Fruit fly (Drosophila melanogaster): Measurements from ENCODE around the gene Decay.

Gene Decay

dm6 chr3R:16533749-16534304 is 33.0 kb upstream of the Decay start:
- TF ChIP-seq EcR (GFP tag; optimal IDR thresholded peaks at IDR 0.05) (peak; percentile 48), rn (GFP tag; IDR thresholded peaks at IDR 0.05) (no peak), CG13204 (GFP tag; optimal IDR thresholded peaks at IDR 0.05) (peak; percentile 14)

- no peak for TF ChIP-seq CG32121 (GFP tag; IDR thresholded peaks at IDR 0.05)
- TF ChIP-seq EcR (GFP tag; optimal IDR thresholded peaks at IDR 0.05), result no peak
- no peak for TF ChIP-seq Pif1A (GFP tag; optimal IDR thresholded peaks at IDR 0.05)
- no peak for TF ChIP-seq gl (tag; optimal IDR thresholded peaks at IDR 0.05)
- no peak for TF ChIP-seq CG10348 (GFP tag; IDR thresholded peaks at IDR 0.05)
- TF ChIP-seq fd96Ca (GFP tag; IDR thresholded peaks at IDR 0.05), result no peak
- no peak for TF ChIP-seq CG8301 (tag; optimal IDR thresholded peaks at IDR 0.05)
- no peak for TF ChIP-seq CG14655 (GFP tag; optimal IDR thresholded peaks at IDR 0.05)
- TF ChIP-seq Snoo (tag; optimal IDR thresholded peaks at IDR 0.05), result no peak
- no peak for TF ChIP-seq CG9948 (tag; optimal IDR thresholded peaks at IDR 0.05)
- no peak for TF ChIP-seq CG12605 (GFP tag; IDR thresholded peaks at IDR 0.05)
- no peak for TF ChIP-seq CG17806 (tag; optimal IDR thresholded peaks at IDR 0.05)
- TF ChIP-seq CG8159 (tag; optimal IDR thresholded peaks at IDR 0.05), result no peak
- TF ChIP-seq CG15710 (tag; optimal IDR thresholded peaks at IDR 0.05), result no peak
- TF ChIP-seq Pif1B (GFP tag; optimal IDR thresholded peaks at IDR 0.05), result no peak
Measured at dm6 chr3R:16530424-16530823, 29.6 kb upstream of the Decay start.

dm6 chr3R:16528429-16528828 is 27.6 kb upstream of the Decay start:
- TF ChIP-seq CG10348 (GFP tag; IDR thresholded peaks at IDR 0.05) (no peak), Snoo (tag; optimal IDR thresholded peaks at IDR 0.05) (no peak), gl (tag; optimal IDR thresholded peaks at IDR 0.05) (no peak), CG4496 (GFP tag; IDR thresholded peaks at IDR 0.05) (no peak), rn (GFP tag; IDR thresholded peaks at IDR 0.05) (no peak)

dm6 chr3R:16526697-16527370 is 26.0 kb upstream of the Decay start:
- peak; percentile 30; the same call in 1 of the 2 replicates for TF ChIP-seq Ets98B (GFP tag; IDR thresholded peaks at IDR 0.05)
- TF ChIP-seq CG15710 (tag; optimal IDR thresholded peaks at IDR 0.05), result peak; percentile 82
- TF ChIP-seq CG14655 (GFP tag; optimal IDR thresholded peaks at IDR 0.05), result peak; percentile 86
- no peak for TF ChIP-seq CG32121 (GFP tag; IDR thresholded peaks at IDR 0.05)
- peak; percentile 60 for TF ChIP-seq Pif1A (GFP tag; optimal IDR thresholded peaks at IDR 0.05)
- TF ChIP-seq CG10348 (GFP tag; IDR thresholded peaks at IDR 0.05), result no peak
- 0 out of 3 replicates have a peak, but pooled peaks have one; percentile 25 for TF ChIP-seq fd96Ca (GFP tag; IDR thresholded peaks at IDR 0.05)
- TF ChIP-seq CG13204 (GFP tag; optimal IDR thresholded peaks at IDR 0.05), result peak; percentile 69
- no peak for TF ChIP-seq CG4496 (GFP tag; IDR thresholded peaks at IDR 0.05)
- TF ChIP-seq Snoo (tag; optimal IDR thresholded peaks at IDR 0.05), result peak; percentile 13
- TF ChIP-seq CG9948 (tag; optimal IDR thresholded peaks at IDR 0.05), result peak; percentile 86
- peak; percentile 76 for TF ChIP-seq CG34367 (tag; optimal IDR thresholded peaks at IDR 0.05)
- peak; percentile 87 for TF ChIP-seq CG8301 (tag; optimal IDR thresholded peaks at IDR 0.05)
- peak; percentile 83 for TF ChIP-seq gl (tag; optimal IDR thresholded peaks at IDR 0.05)
- TF ChIP-seq CG17806 (tag; optimal IDR thresholded peaks at IDR 0.05), result peak; percentile 95
- peak; percentile 36 for TF ChIP-seq Pif1B (GFP tag; optimal IDR thresholded peaks at IDR 0.05)
- TF ChIP-seq EcR (GFP tag; optimal IDR thresholded peaks at IDR 0.05), result peak; percentile 19
- no peak for TF ChIP-seq rn (GFP tag; IDR thresholded peaks at IDR 0.05)
- TF ChIP-seq D1 (tag; optimal IDR thresholded peaks at IDR 0.05), result peak; percentile 81
- no peak for TF ChIP-seq CG12605 (GFP tag; IDR thresholded peaks at IDR 0.05)
- peak; percentile 85 for TF ChIP-seq CG8159 (tag; optimal IDR thresholded peaks at IDR 0.05)

dm6 chr3R:16526256-16526655 is 25.4 kb upstream of the Decay start:
- TF ChIP-seq CG8159 (tag; optimal IDR thresholded peaks at IDR 0.05) (no peak), CG10348 (GFP tag; IDR thresholded peaks at IDR 0.05) (no peak), CG32121 (GFP tag; IDR thresholded peaks at IDR 0.05) (no peak), fd96Ca (GFP tag; IDR thresholded peaks at IDR 0.05) (no peak), Snoo (tag; optimal IDR thresholded peaks at IDR 0.05) (no peak), CG34367 (tag; optimal IDR thresholded peaks at IDR 0.05) (no peak), CG14655 (GFP tag; optimal IDR thresholded peaks at IDR 0.05) (no peak), Pif1A (GFP tag; optimal IDR thresholded peaks at IDR 0.05) (no peak), EcR (GFP tag; optimal IDR thresholded peaks at IDR 0.05) (no peak), CG15710 (tag; optimal IDR thresholded peaks at IDR 0.05) (no peak), CG12605 (GFP tag; IDR thresholded peaks at IDR 0.05) (no peak), CG9948 (tag; optimal IDR thresholded peaks at IDR 0.05) (no peak), rn (GFP tag; IDR thresholded peaks at IDR 0.05) (no peak), CG17806 (tag; optimal IDR thresholded peaks at IDR 0.05) (no peak), CG8301 (tag; optimal IDR thresholded peaks at IDR 0.05) (no peak)

- TF ChIP-seq CG34367 (tag; optimal IDR thresholded peaks at IDR 0.05) (no peak), rn (GFP tag; IDR thresholded peaks at IDR 0.05) (no peak), CG15710 (tag; optimal IDR thresholded peaks at IDR 0.05) (no peak), CG13204 (GFP tag; optimal IDR thresholded peaks at IDR 0.05) (no peak), Pif1A (GFP tag; optimal IDR thresholded peaks at IDR 0.05) (no peak), CG32121 (GFP tag; IDR thresholded peaks at IDR 0.05) (no peak), CG17806 (tag; optimal IDR thresholded peaks at IDR 0.05) (no peak), CG10348 (GFP tag; IDR thresholded peaks at IDR 0.05) (no peak), Ets98B (GFP tag; IDR thresholded peaks at IDR 0.05) (no peak), CG8159 (tag; optimal IDR thresholded peaks at IDR 0.05) (no peak), CG8301 (tag; optimal IDR thresholded peaks at IDR 0.05) (no peak), CG12605 (GFP tag; IDR thresholded peaks at IDR 0.05) (no peak), EcR (GFP tag; optimal IDR thresholded peaks at IDR 0.05) (no peak), Snoo (tag; optimal IDR thresholded peaks at IDR 0.05) (no peak), Pif1B (GFP tag; optimal IDR thresholded peaks at IDR 0.05) (no peak), CG9948 (tag; optimal IDR thresholded peaks at IDR 0.05) (no peak)
Measured at dm6 chr3R:16525555-16525954, 24.7 kb upstream of the Decay start.

Measured in whole organism, pupa.